Worm (Caenorhabditis elegans): Measurements from ENCODE around the gene lgc-32.

ce11 chrX:682691-683090, 10.8 kb downstream of the lgc-32 start, which contains the start of gene Y9C12A.1:
- TF ChIP-seq F49E8.2 (tag; optimal IDR thresholded peaks at IDR 0.05; ENCODE audit: insufficient read depth): no peak
- TF ChIP-seq dpl-1 (GFP tag; optimal IDR thresholded peaks at IDR 0.05): no peak

Measured in whole organism, young adult.